Worm (Caenorhabditis elegans): ENCODE results near the gene C18D11.9.

C18D11.9 gene

ce11 chrIII:11774508-11775000, 34.4 kb upstream of the C18D11.9 start, which contains the start of gene immp-1 (continued):
- TF ChIP-seq ceh-82 (tag; optimal IDR thresholded peaks at IDR 0.05), result peak; percentile 21 to 55 (median 53)

DNA sequence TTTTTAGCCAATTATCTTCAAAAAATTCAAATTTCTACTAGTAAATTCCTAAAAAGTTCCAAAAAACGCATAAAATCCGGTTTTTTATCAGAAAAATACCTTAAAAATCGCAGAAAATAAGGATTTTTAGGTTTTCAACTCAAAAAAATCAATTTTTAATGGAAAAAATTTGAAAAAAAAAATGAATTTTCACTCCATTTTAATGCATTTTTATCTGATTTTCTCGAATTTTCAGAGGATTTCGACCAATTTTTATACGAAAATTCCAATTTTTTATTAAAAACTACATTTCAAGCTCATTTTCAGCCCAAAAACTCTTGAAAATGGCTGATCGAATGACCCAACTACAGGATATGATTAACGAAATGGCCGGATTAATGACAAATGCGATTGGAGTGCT, 31.6 kb upstream of the C18D11.9 start, which contains the start of gene mdt-21:
Gene mdt-21 (plus strand): TSS at position 301 of the 400 bp plus-strand sequence.
- TF ChIP-seq hpl-2 (GFP tag; optimal IDR thresholded peaks at IDR 0.05), result no peak
- no peak for TF ChIP-seq ces-1 (GFP tag; optimal IDR thresholded peaks at IDR 0.05)
- no peak for TF ChIP-seq fkh-10 (GFP tag; optimal IDR thresholded peaks at IDR 0.05)
- no peak for TF ChIP-seq sox-4 (tag; optimal IDR thresholded peaks at IDR 0.05)
- TF ChIP-seq egl-27 (tag; optimal IDR thresholded peaks at IDR 0.05), result no peak
- no peak for TF ChIP-seq C16A3.4 (tag; optimal IDR thresholded peaks at IDR 0.05)
- TF ChIP-seq egl-13 (tag; optimal IDR thresholded peaks at IDR 0.05), result no peak
- TF ChIP-seq alr-1 (tag; optimal IDR thresholded peaks at IDR 0.05; ENCODE audit: borderline replicate concordance), result no peak
- TF ChIP-seq lin-15B (tag; optimal IDR thresholded peaks at IDR 0.05), result no peak
- TF ChIP-seq unc-98 (GFP tag; IDR thresholded peaks at IDR 0.05), result no peak
- no peak for TF ChIP-seq fos-1 (tag; optimal IDR thresholded peaks at IDR 0.05)
- no peak for TF ChIP-seq nhr-84 (tag; optimal IDR thresholded peaks at IDR 0.05)
- TF ChIP-seq ztf-11 (tag; optimal IDR thresholded peaks at IDR 0.05), result no peak
- TF ChIP-seq skn-1 (tag; optimal IDR thresholded peaks at IDR 0.05), result no peak
- no peak for TF ChIP-seq nhr-90 (tag; optimal IDR thresholded peaks at IDR 0.05; ENCODE audit: poor library complexity)

DNA sequence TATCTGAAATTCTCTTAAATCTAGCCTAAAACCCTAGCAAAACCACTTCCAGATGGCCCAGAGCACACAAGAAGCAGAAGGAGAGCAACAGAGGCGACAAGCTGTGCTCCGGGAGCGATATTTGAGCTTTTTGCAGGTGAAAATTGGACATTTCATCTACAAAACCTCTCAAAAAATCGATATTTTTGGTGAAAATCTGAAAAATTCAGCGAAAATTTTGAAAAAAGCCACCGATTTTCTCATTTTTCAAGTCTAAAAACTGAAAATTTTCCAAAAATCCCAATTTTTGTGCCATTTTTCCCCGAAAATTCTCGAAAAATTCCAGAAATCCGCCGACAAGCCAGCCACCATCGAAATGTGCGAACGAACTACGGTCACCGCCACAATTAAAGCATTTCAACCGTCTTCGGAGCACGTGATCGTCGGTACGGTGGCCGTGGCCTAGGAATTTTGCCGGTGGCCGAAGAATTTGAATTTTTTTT, 28.7 kb upstream of the C18D11.9 start, which contains the start of gene C24H11.5:
Gene C24H11.5 (plus strand): TSS at position 51 of the 482 bp plus-strand sequence.
- TF ChIP-seq efl-1 (optimal IDR thresholded peaks at IDR 0.05) (no peak), efl-1 (GFP tag; optimal IDR thresholded peaks at IDR 0.05 in 1 of 2) (peak in 1 of 2 experiments; percentile 73), egl-13 (tag; optimal IDR thresholded peaks at IDR 0.05) (no peak)

ce11 chrIII:11781800-11782199, 27.1 kb upstream of the C18D11.9 start, which contains the start of gene srd-74:
TSS of gene srd-74 (plus strand) at chrIII:11782100.
- no peak for TF ChIP-seq tlp-1 (tag; optimal IDR thresholded peaks at IDR 0.05)
- TF ChIP-seq C34B4.2 (tag; optimal IDR thresholded peaks at IDR 0.05), result no peak
- TF ChIP-seq egl-13 (tag; optimal IDR thresholded peaks at IDR 0.05), result no peak
- no peak for TF ChIP-seq nhr-20 (tag; optimal IDR thresholded peaks at IDR 0.05)
- no peak for TF ChIP-seq ceh-88 (GFP tag; IDR thresholded peaks at IDR 0.05)
- TF ChIP-seq nhr-71 (tag; optimal IDR thresholded peaks at IDR 0.05), result no peak
- TF ChIP-seq nhr-76 (tag; optimal IDR thresholded peaks at IDR 0.05), result no peak
- TF ChIP-seq lsy-2 (tag; optimal IDR thresholded peaks at IDR 0.05), result no peak
- TF ChIP-seq ama-1 (optimal IDR thresholded peaks at IDR 0.05), result no peak
- TF ChIP-seq grh-1 (GFP tag; IDR thresholded peaks at IDR 0.05), result no peak
- no peak for TF ChIP-seq snpc-4 (tag; optimal IDR thresholded peaks at IDR 0.05)
- TF ChIP-seq nhr-28 (tag; optimal IDR thresholded peaks at IDR 0.05), result no peak
- TF ChIP-seq xbp-1 (tag; optimal IDR thresholded peaks at IDR 0.05), result no peak

ce11 chrIII:11785961-11786360, 23.0 kb upstream of the C18D11.9 start, which contains the start of gene tbx-38:
TSS of gene tbx-38 (minus strand) at chrIII:11786061.
- TF ChIP-seq ceh-90 (tag; optimal IDR thresholded peaks at IDR 0.05), result no peak
- no peak for TF ChIP-seq mdl-1 (tag; optimal IDR thresholded peaks at IDR 0.05)
- TF ChIP-seq fkh-4 (tag; optimal IDR thresholded peaks at IDR 0.05; ENCODE audit: borderline replicate concordance), result no peak
- TF ChIP-seq ces-1 (GFP tag; optimal IDR thresholded peaks at IDR 0.05), result no peak
- TF ChIP-seq dpl-1 (GFP tag; optimal IDR thresholded peaks at IDR 0.05), result no peak
- no peak for TF ChIP-seq lin-35 (GFP tag; optimal IDR thresholded peaks at IDR 0.05)
- TF ChIP-seq mab-9 (GFP tag; IDR thresholded peaks at IDR 0.05), result no peak
- TF ChIP-seq aha-1 (tag; optimal IDR thresholded peaks at IDR 0.05), result no peak
